Worm (Caenorhabditis elegans): Measurements from ENCODE around the gene egl-45.

Gene egl-45

ce11 chrIII:7819866-7820265, 8.6 kb downstream of the egl-45 start:
- TF ChIP-seq lin-11 (tag; optimal IDR thresholded peaks at IDR 0.05) (no peak), ceh-6 (GFP tag; optimal IDR thresholded peaks at IDR 0.05) (no peak), elt-2 (tag; optimal IDR thresholded peaks at IDR 0.05) (no peak), ceh-14 (tag; optimal IDR thresholded peaks at IDR 0.05) (no peak)

- TF ChIP-seq pat-9 (tag; optimal IDR thresholded peaks at IDR 0.05) (no peak), tbx-7 (tag; optimal IDR thresholded peaks at IDR 0.05) (no peak), unc-42 (tag; optimal IDR thresholded peaks at IDR 0.05) (no peak), lin-11 (tag; optimal IDR thresholded peaks at IDR 0.05) (no peak), ceh-31 (tag; optimal IDR thresholded peaks at IDR 0.05) (no peak), ceh-24 (tag; optimal IDR thresholded peaks at IDR 0.05) (no peak), ttx-3 (tag; optimal IDR thresholded peaks at IDR 0.05) (no peak), sox-2 (GFP tag; IDR thresholded peaks at IDR 0.05) (no peak), pax-1 (tag; optimal IDR thresholded peaks at IDR 0.05) (no peak), rnt-1 (tag; optimal IDR thresholded peaks at IDR 0.05) (no peak), gmeb-2 (tag; optimal IDR thresholded peaks at IDR 0.05) (no peak), sox-4 (tag; optimal IDR thresholded peaks at IDR 0.05) (no peak), ceh-34 (tag; optimal IDR thresholded peaks at IDR 0.05) (no peak), pha-2 (tag; optimal IDR thresholded peaks at IDR 0.05) (no peak), pag-3 (tag; optimal IDR thresholded peaks at IDR 0.05; ENCODE audit: borderline replicate concordance) (no peak), ceh-6 (GFP tag; optimal IDR thresholded peaks at IDR 0.05) (no peak), unc-3 (GFP tag; conservative IDR thresholded peaks at IDR 0.05) (no peak), unc-3 (tag; optimal IDR thresholded peaks at IDR 0.05) (no peak), ahr-1 (tag; optimal IDR thresholded peaks at IDR 0.05) (no peak), pros-1 (tag; optimal IDR thresholded peaks at IDR 0.05) (no peak)
Observed at ce11 chrIII:7818965-7819364, 9.5 kb downstream of the egl-45 start.

- no peak for TF ChIP-seq ztf-16 (tag; optimal IDR thresholded peaks at IDR 0.05)
- TF ChIP-seq sox-2 (GFP tag; IDR thresholded peaks at IDR 0.05), result no peak
- no peak for TF ChIP-seq lin-11 (tag; optimal IDR thresholded peaks at IDR 0.05)
- no peak for TF ChIP-seq dmd-4 (tag; optimal IDR thresholded peaks at IDR 0.05; ENCODE audit: borderline replicate concordance)
- TF ChIP-seq nfya-1 (tag; optimal IDR thresholded peaks at IDR 0.05), result no peak
- TF ChIP-seq C38D4.7 (GFP tag; optimal IDR thresholded peaks at IDR 0.05), result no peak
- TF ChIP-seq ets-4 (tag; optimal IDR thresholded peaks at IDR 0.05), result no peak
- TF ChIP-seq lim-6 (tag; optimal IDR thresholded peaks at IDR 0.05), result no peak
- TF ChIP-seq ceh-48 (tag; optimal IDR thresholded peaks at IDR 0.05), result no peak
- no peak for TF ChIP-seq ceh-34 (tag; optimal IDR thresholded peaks at IDR 0.05)
- TF ChIP-seq madf-2 (tag; optimal IDR thresholded peaks at IDR 0.05), result no peak
- TF ChIP-seq pqm-1 (tag; optimal IDR thresholded peaks at IDR 0.05), result no peak
- no peak for TF ChIP-seq ahr-1 (tag; optimal IDR thresholded peaks at IDR 0.05)
Observed at ce11 chrIII:7816463-7816862, 12.0 kb downstream of the egl-45 start.

DNA sequence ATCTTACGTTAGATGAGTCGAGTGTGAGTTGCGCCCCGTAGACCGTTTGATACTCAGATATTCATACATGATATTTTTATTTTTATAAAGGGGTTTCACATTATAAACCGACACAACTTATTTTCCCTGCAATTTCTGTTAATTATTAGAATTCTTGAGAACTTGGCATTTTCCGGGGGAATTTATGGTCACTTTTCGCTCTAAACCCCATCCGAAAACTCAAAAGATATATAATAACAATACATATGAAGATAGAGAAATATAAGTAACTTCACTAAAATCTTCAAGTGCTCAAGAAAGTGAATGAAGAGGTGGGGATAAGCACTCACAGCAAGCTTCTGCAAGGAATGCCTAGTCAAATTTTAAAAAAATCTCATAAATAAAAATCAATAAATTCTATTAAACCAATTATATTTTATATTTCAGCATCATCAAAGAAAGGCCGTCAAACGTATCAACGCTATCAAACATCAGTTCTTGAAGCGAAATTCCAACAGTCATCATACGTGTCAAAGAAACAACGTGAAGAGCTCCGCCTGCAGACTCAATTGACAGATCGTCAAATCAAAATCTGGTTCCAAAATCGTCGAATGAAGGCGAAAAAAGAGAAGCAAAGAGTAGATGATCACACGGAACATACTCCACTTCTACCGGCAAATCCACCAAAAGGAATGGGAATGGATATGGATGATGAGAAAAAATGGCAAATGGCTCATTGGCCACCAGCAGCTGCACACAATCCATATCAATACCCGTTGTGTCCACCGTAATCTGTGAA, 12.7 kb downstream of the egl-45 start:
- TF ChIP-seq pha-4 (tag; optimal IDR thresholded peaks at IDR 0.05) (no peak), tbx-2 (tag; optimal IDR thresholded peaks at IDR 0.05) (no peak), ceh-45 (GFP tag; IDR thresholded peaks at IDR 0.05) (no peak), dmd-4 (tag; optimal IDR thresholded peaks at IDR 0.05; ENCODE audit: borderline replicate concordance) (no peak), C08G9.2 (tag; optimal IDR thresholded peaks at IDR 0.05) (no peak), fkh-6 (tag; optimal IDR thresholded peaks at IDR 0.05) (no peak), dve-1 (tag; optimal IDR thresholded peaks at IDR 0.05) (no peak), rnt-1 (tag; optimal IDR thresholded peaks at IDR 0.05) (no peak), mec-3 (tag; optimal IDR thresholded peaks at IDR 0.05; ENCODE audit: borderline replicate concordance) (no peak), fax-1 (tag; optimal IDR thresholded peaks at IDR 0.05) (no peak), C38D4.7 (GFP tag; optimal IDR thresholded peaks at IDR 0.05) (no peak), nhr-232 (tag; optimal IDR thresholded peaks at IDR 0.05) (no peak), sdc-2 (tag; optimal IDR thresholded peaks at IDR 0.05) (no peak), T23F11.4 (GFP tag; optimal IDR thresholded peaks at IDR 0.05) (no peak), hlh-15 (tag; optimal IDR thresholded peaks at IDR 0.05) (no peak), syd-9 (tag; optimal IDR thresholded peaks at IDR 0.05) (no peak), lin-11 (tag; optimal IDR thresholded peaks at IDR 0.05) (no peak), sox-2 (GFP tag; IDR thresholded peaks at IDR 0.05) (no peak), ceh-48 (tag; optimal IDR thresholded peaks at IDR 0.05) (no peak)
